Worm (Caenorhabditis elegans) whole organism, young adult: ENCODE measurements around the gene Y57E12AR.1.
"Not testable (repeated sequence)": the region's sequence is repeated elsewhere in the genome, so short reads cannot be mapped to it uniquely, and the experiment has no call there.

ENCODE experiments used
- B0336.3 ChIP-seq: fragments of 200-800 bp; sonication (Bioruptor generic); IDR thresholded peaks from 2 replicates; pipeline ENCODE4 v1.3.6; 2022; ENCODE audit warnings: missing genetic modification characterization, missing compliant biosample characterization
- C06A6.2 ChIP-seq: fragments of 200-800 bp; sonication (Bioruptor generic); conservative IDR thresholded peaks from 2 replicates; pipeline ENCODE4 v1.3.6; 2022; ENCODE audit warnings: missing genetic modification characterization, missing compliant biosample characterization
- F10E7.11 ChIP-seq: sonication (generic microtip); optimal IDR thresholded peaks from 2 replicates; lab custom pipeline; 2017; ENCODE audit warnings: mild to moderate bottlenecking, missing genetic modification characterization, moderate library complexity, missing compliant biosample characterization
- F22D6.2 ChIP-seq: sonication (generic microtip); optimal IDR thresholded peaks from 2 replicates; lab custom pipeline; 2016; ENCODE audit warnings: mild to moderate bottlenecking, missing genetic modification characterization, missing compliant biosample characterization
- K11D2.4 ChIP-seq: fragments of 200-800 bp; sonication (Bioruptor generic); IDR thresholded peaks from 2 replicates; pipeline ENCODE4 v1.3.6; 2022; ENCODE audit warnings: missing genetic modification reagents, missing genetic modification characterization, missing compliant biosample characterization
- K12H6.12 ChIP-seq: fragments of 200-800 bp; sonication (Bioruptor generic); optimal IDR thresholded peaks from 2 replicates; lab custom pipeline; 2018; ENCODE audit warnings: mild to moderate bottlenecking, missing genetic modification characterization, missing compliant biosample characterization
- ZK185.1 ChIP-seq: sonication (generic microtip); optimal IDR thresholded peaks from 2 replicates; lab custom pipeline; 2016; ENCODE audit warnings: mild to moderate bottlenecking, missing genetic modification characterization, missing compliant biosample characterization; ENCODE audit not compliant: poor library complexity, severe bottlenecking
- aptf-3 ChIP-seq: fragments of 200-800 bp; sonication (Bioruptor generic); IDR thresholded peaks from 2 replicates; pipeline ENCODE4 v1.3.6; 2022; ENCODE audit warnings: missing genetic modification characterization, missing compliant biosample characterization
- atf-7 ChIP-seq: sonication (generic microtip); optimal IDR thresholded peaks from 2 replicates; lab custom pipeline; 2017; ENCODE audit warnings: mild to moderate bottlenecking, missing genetic modification characterization, missing compliant biosample characterization
- attf-6 ChIP-seq: fragments of 200-800 bp; sonication (Bioruptor generic); IDR thresholded peaks from 2 replicates; pipeline ENCODE4 v1.3.6; 2022; ENCODE audit warnings: missing genetic modification reagents, missing genetic modification characterization, missing compliant biosample characterization
- cebp-1 ChIP-seq, 2 experiments: fragments of 200-800 bp in 1 of 2; sonication (Bioruptor generic) in 1 of 2; sonication (generic microtip) in 1 of 2; IDR thresholded peaks in 1 of 2; optimal IDR thresholded peaks in 1 of 2; 2 replicates each; pipeline versions ENCODE4 v1.3.6 to Lab custom; 2017 to 2022; ENCODE audit warnings: missing compliant biosample characterization in 2 of 2, missing genetic modification characterization in 2 of 2, mild to moderate bottlenecking in 1 of 2, missing genetic modification reagents in 1 of 2, moderate library complexity in 1 of 2
- ceh-40 ChIP-seq: fragments of 200-800 bp; sonication (Bioruptor generic); IDR thresholded peaks from 2 replicates; pipeline ENCODE4 v1.3.6; 2022; ENCODE audit warnings: missing genetic modification characterization, missing compliant biosample characterization
- ceh-58 ChIP-seq: fragments of 200-800 bp; sonication (Bioruptor generic); IDR thresholded peaks from 2 replicates; pipeline ENCODE4 v1.3.6; 2022; ENCODE audit warnings: missing genetic modification characterization, missing compliant biosample characterization
- ceh-91 ChIP-seq: fragments of 200-800 bp; sonication (Bioruptor generic); IDR thresholded peaks from 2 replicates; pipeline ENCODE4 v1.3.6; 2022; ENCODE audit warnings: missing genetic modification reagents, missing genetic modification characterization, missing compliant biosample characterization
- die-1 ChIP-seq: sonication (generic microtip); optimal IDR thresholded peaks from 2 replicates; lab custom pipeline; 2016; ENCODE audit warnings: missing genotype, mild to moderate bottlenecking, missing genetic modification characterization, missing compliant biosample characterization
- dox-1 ChIP-seq: fragments of 200-800 bp; sonication (Bioruptor generic); IDR thresholded peaks from 2 replicates; pipeline ENCODE4 v1.3.6; 2022; ENCODE audit warnings: missing genetic modification reagents, missing genetic modification characterization, missing compliant biosample characterization
- egl-18 ChIP-seq: fragments of 200-800 bp; sonication (Bioruptor generic); IDR thresholded peaks from 2 replicates; pipeline ENCODE4 v1.3.6; 2022; ENCODE audit warnings: missing genetic modification reagents, missing genetic modification characterization, missing compliant biosample characterization
- egrh-3 ChIP-seq: fragments of 200-800 bp; sonication (Bioruptor generic); IDR thresholded peaks from 2 replicates; pipeline ENCODE4 v1.3.6; 2022; ENCODE audit warnings: missing genetic modification reagents, missing genetic modification characterization, missing compliant biosample characterization
- ekl-4 ChIP-seq: fragments of 200-800 bp; sonication (Bioruptor generic); IDR thresholded peaks from 2 replicates; pipeline ENCODE4 v1.3.6; 2022; ENCODE audit warnings: missing genetic modification reagents, missing genetic modification characterization, missing compliant biosample characterization
- gei-17 ChIP-seq: fragments of 200-800 bp; sonication (Bioruptor generic); optimal IDR thresholded peaks from 2 replicates; lab custom pipeline; 2018; ENCODE audit warnings: mild to moderate bottlenecking, missing genetic modification characterization, missing compliant biosample characterization
- hsf-1 ChIP-seq: fragments of 200-800 bp; sonication (Bioruptor generic); IDR thresholded peaks from 2 replicates; pipeline ENCODE4 v1.3.6; 2022; ENCODE audit warnings: missing genetic modification reagents, missing genetic modification characterization, missing compliant biosample characterization
- let-526 ChIP-seq: fragments of 200-800 bp; sonication (Bioruptor generic); IDR thresholded peaks from 2 replicates; pipeline ENCODE4 v1.3.6; 2022; ENCODE audit warnings: missing genetic modification reagents, missing genetic modification characterization, missing compliant biosample characterization
- let-607 ChIP-seq, 2 experiments: fragments of 200-800 bp in 1 of 2; sonication (Bioruptor generic) in 1 of 2; sonication (generic microtip) in 1 of 2; optimal IDR thresholded peaks; 2 replicates each; lab custom pipeline; 2016 to 2018; ENCODE audit warnings: mild to moderate bottlenecking in 2 of 2, missing compliant biosample characterization in 2 of 2, missing genetic modification characterization in 2 of 2, moderate library complexity in 2 of 2, missing genotype in 1 of 2
- lin-54 ChIP-seq: fragments of 200-800 bp; sonication (Bioruptor generic); optimal IDR thresholded peaks from 2 replicates; lab custom pipeline; 2018; ENCODE audit warnings: mild to moderate bottlenecking, missing genetic modification characterization, missing compliant biosample characterization
- lsl-1 ChIP-seq: fragments of 200-800 bp; sonication (Bioruptor generic); optimal IDR thresholded peaks from 2 replicates; lab custom pipeline; 2018; ENCODE audit warnings: mild to moderate bottlenecking, missing genetic modification characterization, moderate library complexity, missing compliant biosample characterization
- madf-3 ChIP-seq: fragments of 200-800 bp; sonication (Bioruptor generic); IDR thresholded peaks from 2 replicates; pipeline ENCODE4 v1.3.6; 2022; ENCODE audit warnings: missing genetic modification reagents, missing genetic modification characterization, missing compliant biosample characterization
- madf-6 ChIP-seq: fragments of 200-800 bp; sonication (Bioruptor generic); IDR thresholded peaks from 2 replicates; pipeline ENCODE4 v1.3.6; 2022; ENCODE audit warnings: missing genetic modification reagents, missing genetic modification characterization, missing compliant biosample characterization
- madf-8 ChIP-seq: fragments of 200-800 bp; sonication (Bioruptor generic); conservative IDR thresholded peaks from 2 replicates; pipeline ENCODE4 v1.3.6; 2022; ENCODE audit warnings: missing genetic modification reagents, missing genetic modification characterization, missing compliant biosample characterization
- mes-4 ChIP-seq: sonication (generic microtip); optimal IDR thresholded peaks from 2 replicates; lab custom pipeline; 2016; ENCODE audit warnings: missing genotype, missing genetic modification characterization, missing compliant biosample characterization
- nhr-120 ChIP-seq: fragments of 200-800 bp; sonication (Bioruptor generic); IDR thresholded peaks from 2 replicates; pipeline ENCODE4 v1.3.6; 2022; ENCODE audit warnings: missing genetic modification characterization, missing compliant biosample characterization
- nhr-90 ChIP-seq: sonication (generic microtip); optimal IDR thresholded peaks from 2 replicates; lab custom pipeline; 2016; ENCODE audit warnings: missing genotype, mild to moderate bottlenecking, missing genetic modification characterization, missing compliant biosample characterization
- pbrm-1 ChIP-seq: fragments of 200-800 bp; sonication (Bioruptor generic); IDR thresholded peaks from 2 replicates; pipeline ENCODE4 v1.3.6; 2022; ENCODE audit warnings: missing genetic modification reagents, missing genetic modification characterization, missing compliant biosample characterization
- pha-4 ChIP-seq: fragments of 150-350 bp; sonication (generic microtip); optimal IDR thresholded peaks from 2 replicates; lab custom pipeline; 2014; ENCODE audit warnings: missing biosample characterization, missing genetic modification reagents, missing genetic modification characterization
- repo-1 ChIP-seq: sonication (generic microtip); optimal IDR thresholded peaks from 2 replicates; lab custom pipeline; 2017; ENCODE audit warnings: mild to moderate bottlenecking, missing genetic modification characterization, missing compliant biosample characterization
- snpc-4 ChIP-seq, 5 experiments: fragments of 150-350 bp in 1 of 5; sonication (generic microtip) in 4 of 5; optimal IDR thresholded peaks; 2 replicates each; lab custom pipeline; 2014 to 2018; ENCODE audit warnings: missing genetic modification characterization in 5 of 5, missing biosample characterization in 3 of 5, antibody characterized with exemption in 2 of 5, mild to moderate bottlenecking in 2 of 5, missing compliant biosample characterization in 2 of 5, missing genotype in 2 of 5, moderate library complexity in 2 of 5, missing genetic modification reagents in 1 of 5
- unc-130 ChIP-seq: sonication (generic microtip); optimal IDR thresholded peaks from 2 replicates; lab custom pipeline; 2016; ENCODE audit warnings: missing genetic modification reagents, missing genetic modification characterization, missing compliant biosample characterization
- unc-62 ChIP-seq: fragments of 150-350 bp; optimal IDR thresholded peaks from 2 replicates; lab custom pipeline; 2014; ENCODE audit warnings: missing biosample characterization, missing genetic modification reagents, missing genetic modification characterization
- zfh-2 ChIP-seq: fragments of 200-800 bp; sonication (Bioruptor generic); conservative IDR thresholded peaks from 2 replicates; pipeline ENCODE4 v1.3.6; 2022; ENCODE audit warnings: missing genetic modification reagents, missing genetic modification characterization, missing compliant biosample characterization
- ztf-22 ChIP-seq: fragments of 200-800 bp; sonication (Bioruptor generic); optimal IDR thresholded peaks from 2 replicates; lab custom pipeline; 2018; ENCODE audit warnings: mild to moderate bottlenecking, missing genetic modification characterization, moderate library complexity, missing compliant biosample characterization
- ztf-28 ChIP-seq: fragments of 200-800 bp; sonication (Bioruptor generic); IDR thresholded peaks from 2 replicates; pipeline ENCODE4 v1.3.6; 2022; ENCODE audit warnings: missing genetic modification reagents, missing genetic modification characterization, missing compliant biosample characterization

The Y57E12AR.1 gene

ce11 chrV:7060396-7060795 is 4.7 kb downstream of the Y57E12AR.1 start, which contains the start of the genes Y57E12AL.6 and Y57E12AL.1 (continued):
- no peak for TF ChIP-seq ztf-22 (GFP tag; lab: Kevin White, UChicago)
- TF ChIP-seq ekl-4 (GFP tag; lab: Robert Waterston, UW) = peak; percentile 45; the same call in 1 of the 2 replicates
- TF ChIP-seq K11D2.4 (GFP tag; lab: Robert Waterston, UW) = peak; percentile 78
- TF ChIP-seq lsl-1 (GFP tag; lab: Kevin White, UChicago) = peak; percentile 56
- TF ChIP-seq dox-1 (GFP tag; lab: Robert Waterston, UW) = peak; percentile 87
- TF ChIP-seq pbrm-1 (GFP tag; lab: Robert Waterston, UW) = peak; percentile 46; the same call in 1 of the 2 replicates
- peak; percentile 38 for TF ChIP-seq pha-4 (tag; lab: Kevin White, UChicago)

- TF ChIP-seq ekl-4 (GFP tag; lab: Robert Waterston, UW) (peak; percentile 13; the same call in 1 of the 2 replicates), cebp-1 (GFP tag; IDR thresholded peaks at IDR 0.05; lab: Robert Waterston, UW) (no peak), cebp-1 (tag; optimal IDR thresholded peaks at IDR 0.05; lab: Kevin White, UChicago) (no peak), zfh-2 (no peak), B0336.3 (GFP tag; lab: Robert Waterston, UW) (peak; percentile 53), egrh-3 (GFP tag; lab: Robert Waterston, UW) (no peak), attf-6 (GFP tag; lab: Robert Waterston, UW) (no peak), let-607 (tag; optimal IDR thresholded peaks at IDR 0.05; lab: Kevin White, UChicago) (no peak), ceh-40 (GFP tag; lab: Robert Waterston, UW) (no peak), C06A6.2 (GFP tag; lab: Robert Waterston, UW) (no peak), hsf-1 (0 out of 2 replicates have a peak, but pooled peaks have one; percentile 31), lin-54 (GFP tag; lab: Kevin White, UChicago) (peak; percentile 18), madf-6 (GFP tag; lab: Robert Waterston, UW) (peak; percentile 51; the same call in 1 of the 2 replicates), ceh-58 (GFP tag; lab: Robert Waterston, UW) (no peak)
Observed at ce11 chrV:7059350-7059749, 5.8 kb downstream of the Y57E12AR.1 start, which contains the start of gene mdt-6. Gene mdt-6 (minus strand): TSS chrV:7059624.

ce11 chrV:7057795-7058194 is 7.3 kb downstream of the Y57E12AR.1 start, which contains the start of gene Y57E12AL.2:
Gene Y57E12AL.2 (plus strand): TSS chrV:7058095.
- TF ChIP-seq C06A6.2 (GFP tag; lab: Robert Waterston, UW); nhr-90 (tag; lab: Kevin White, UChicago); madf-8 (GFP tag; lab: Robert Waterston, UW): not testable (repeated sequence)

ce11 chrV:7054598-7054997 is 10.5 kb downstream of the Y57E12AR.1 start, which contains the start of gene spig-8:
Gene spig-8 (plus strand): TSS chrV:7054898.
- TF ChIP-seq nhr-120 (GFP tag; lab: Robert Waterston, UW) = no peak
- TF ChIP-seq madf-3 (GFP tag; lab: Robert Waterston, UW) = no peak
- TF ChIP-seq nhr-90 (tag; lab: Kevin White, UChicago) = no peak
- TF ChIP-seq pbrm-1 (GFP tag; lab: Robert Waterston, UW) = no peak
- TF ChIP-seq repo-1 (tag; lab: Kevin White, UChicago) = no peak
- no peak for TF ChIP-seq F22D6.2 (tag; lab: Kevin White, UChicago)
- no peak for TF ChIP-seq aptf-3 (GFP tag; lab: Robert Waterston, UW)
- TF ChIP-seq ekl-4 (GFP tag; lab: Robert Waterston, UW) = no peak
- TF ChIP-seq ZK185.1 (tag; lab: Kevin White, UChicago) = no peak

- TF ChIP-seq attf-6 (GFP tag; lab: Robert Waterston, UW) (no peak), let-526 (no peak), ztf-28 (no peak), die-1 (tag; lab: Kevin White, UChicago) (no peak), unc-62 (no peak), atf-7 (tag; lab: Kevin White, UChicago) (no peak), gei-17 (GFP tag; lab: Kevin White, UChicago) (no peak), egl-18 (GFP tag; lab: Robert Waterston, UW) (no peak), ceh-91 (GFP tag; lab: Robert Waterston, UW) (no peak), F10E7.11 (no peak), lin-54 (GFP tag; lab: Kevin White, UChicago) (no peak), K12H6.12 (tag; lab: Kevin White, UChicago) (no peak), unc-130 (GFP tag; lab: Kevin White, UChicago) (no peak), mes-4 (no peak), snpc-4 (GFP tag; optimal IDR thresholded peaks at IDR 0.05; lab: Kevin White, UChicago) (no peak), snpc-4 (tag; optimal IDR thresholded peaks at IDR 0.05; lab: Kevin White, UChicago) (no peak)
Observed at ce11 chrV:7053100-7053499, 12.0 kb downstream of the Y57E12AR.1 start, which contains the start of gene txt-17. Gene txt-17 (minus strand): TSS chrV:7053200.
